Worm (Caenorhabditis elegans) whole organism, L1 larva: ENCODE measurements around the gene D1054.5.
A peak's percentile ranks its signal among the peaks of the same experiment; 100 is the strongest.

Experiments used
- C04F5.9 ChIP-seq: sonication (generic microtip); optimal IDR thresholded peaks from 2 replicates; lab custom pipeline; 2016; ENCODE audit warnings: missing genetic modification characterization, missing compliant biosample characterization
- C16A3.4 ChIP-seq: fragments of 150-350 bp; optimal IDR thresholded peaks from 2 replicates; lab custom pipeline; 2014; ENCODE audit warnings: missing biosample characterization, missing genetic modification characterization
- C34B4.2 ChIP-seq: sonication (generic microtip); optimal IDR thresholded peaks from 2 replicates; lab custom pipeline; 2017; ENCODE audit warnings: mild to moderate bottlenecking, missing genetic modification characterization, missing compliant biosample characterization
- F16B12.6 ChIP-seq: fragments of 150-350 bp; optimal IDR thresholded peaks from 2 replicates; lab custom pipeline; 2014; ENCODE audit warnings: missing biosample characterization, missing genetic modification characterization
- aly-2 ChIP-seq: fragments of 150-350 bp; optimal IDR thresholded peaks from 2 replicates; lab custom pipeline; 2014; ENCODE audit warnings: missing biosample characterization, missing genetic modification characterization
- blmp-1 ChIP-seq: fragments of 150-350 bp; optimal IDR thresholded peaks from 2 replicates; lab custom pipeline; 2014; ENCODE audit warnings: missing biosample characterization, missing genetic modification characterization
- ceh-63 ChIP-seq: fragments of 200-800 bp; sonication (Bioruptor generic); optimal IDR thresholded peaks from 2 replicates; lab custom pipeline; 2018; ENCODE audit warnings: mild to moderate bottlenecking, missing genetic modification characterization, missing compliant biosample characterization
- ceh-8 ChIP-seq: fragments of 200-800 bp; sonication (Bioruptor generic); optimal IDR thresholded peaks from 2 replicates; lab custom pipeline; 2018; ENCODE audit warnings: mild to moderate bottlenecking, missing genetic modification characterization, moderate library complexity, missing compliant biosample characterization
- ceh-90 ChIP-seq: sonication (generic microtip); optimal IDR thresholded peaks from 2 replicates; lab custom pipeline; 2016; ENCODE audit warnings: missing genetic modification characterization, missing compliant biosample characterization
- dpl-1 ChIP-seq, 3 experiments: fragments of 150-350 bp in 2 of 3; sonication (generic microtip) in 1 of 3; optimal IDR thresholded peaks; 2 replicates each; lab custom pipeline; 2014 to 2017; ENCODE audit warnings: missing biosample characterization in 3 of 3, missing genetic modification characterization in 3 of 3, missing genetic modification reagents in 3 of 3
- dsc-1 ChIP-seq: sonication (generic microtip); optimal IDR thresholded peaks from 2 replicates; lab custom pipeline; 2016; ENCODE audit warnings: mild to moderate bottlenecking, missing genetic modification characterization, missing compliant biosample characterization
- efl-1 ChIP-seq, 4 experiments: fragments of 150-350 bp; optimal IDR thresholded peaks in 3 of 4; peaks in 1 of 4; 1 replicate in 1 of 4; 2 replicates in 3 of 4; lab custom pipeline; 2014; ENCODE audit warnings: missing biosample characterization in 2 of 4, missing genetic modification characterization in 2 of 4, missing genetic modification reagents in 2 of 4
- efl-3 ChIP-seq: fragments of 200-800 bp; sonication (Bioruptor generic); optimal IDR thresholded peaks from 2 replicates; lab custom pipeline; 2018; ENCODE audit warnings: mild to moderate bottlenecking, missing genetic modification characterization, missing compliant biosample characterization
- egl-13 ChIP-seq: sonication (generic microtip); optimal IDR thresholded peaks from 2 replicates; lab custom pipeline; 2016; ENCODE audit warnings: missing genotype, missing genetic modification reagents, missing genetic modification characterization, missing compliant biosample characterization
- elt-2 ChIP-seq: sonication (generic microtip); optimal IDR thresholded peaks from 2 replicates; lab custom pipeline; 2016; ENCODE audit warnings: missing genetic modification characterization, mild to moderate bottlenecking, inconsistent platforms, missing compliant biosample characterization, missing genetic modification reagents
- ets-5 ChIP-seq: fragments of 200-800 bp; sonication (Bioruptor generic); IDR thresholded peaks from 2 replicates; pipeline ENCODE4 v1.3.6; 2022; ENCODE audit warnings: missing genetic modification characterization, missing compliant biosample characterization
- fkh-10 ChIP-seq: sonication (generic microtip); optimal IDR thresholded peaks from 2 replicates; lab custom pipeline; 2017; ENCODE audit warnings: missing biosample characterization, missing genetic modification reagents, missing genetic modification characterization
- hlh-4 ChIP-seq: sonication (generic microtip); optimal IDR thresholded peaks from 2 replicates; lab custom pipeline; 2016; ENCODE audit warnings: mild to moderate bottlenecking, missing genetic modification characterization, missing compliant biosample characterization
- hpl-2 ChIP-seq: fragments of 150-350 bp; optimal IDR thresholded peaks from 2 replicates; lab custom pipeline; 2014; ENCODE audit warnings: missing biosample characterization, missing genetic modification reagents, missing genetic modification characterization
- irx-1 ChIP-seq: sonication (generic microtip); optimal IDR thresholded peaks from 2 replicates; lab custom pipeline; 2016; ENCODE audit warnings: missing genetic modification characterization, missing compliant biosample characterization
- isw-1 ChIP-seq: fragments of 200-800 bp; sonication (Bioruptor generic); IDR thresholded peaks from 2 replicates; pipeline ENCODE4 v1.3.6; 2022; ENCODE audit warnings: missing genetic modification characterization, missing compliant biosample characterization
- jun-1 ChIP-seq: fragments of 150-350 bp; optimal IDR thresholded peaks from 2 replicates; lab custom pipeline; 2014; ENCODE audit warnings: missing biosample characterization, missing genetic modification reagents, missing genetic modification characterization
- lin-14 ChIP-seq: fragments of 200-800 bp; sonication (Bioruptor generic); optimal IDR thresholded peaks from 2 replicates; lab custom pipeline; 2018; ENCODE audit warnings: mild to moderate bottlenecking, missing genetic modification characterization, moderate library complexity, missing compliant biosample characterization
- lin-15B ChIP-seq: fragments of 150-350 bp; sonication (generic microtip); optimal IDR thresholded peaks from 3 replicates; lab custom pipeline; 2014; ENCODE audit warnings: missing biosample characterization, missing genetic modification characterization
- lin-39 ChIP-seq: fragments of 150-350 bp; optimal IDR thresholded peaks from 2 replicates; lab custom pipeline; 2014; ENCODE audit warnings: missing biosample characterization, missing genetic modification reagents, missing genetic modification characterization
- mab-9 ChIP-seq: fragments of 200-800 bp; sonication (Bioruptor generic); IDR thresholded peaks from 2 replicates; pipeline ENCODE4 v1.3.6; 2022; ENCODE audit warnings: missing genetic modification reagents, missing genetic modification characterization, missing compliant biosample characterization
- mef-2 ChIP-seq: fragments of 150-350 bp; optimal IDR thresholded peaks from 2 replicates; lab custom pipeline; 2014; ENCODE audit warnings: missing biosample characterization, missing genetic modification characterization
- nhr-19 ChIP-seq: fragments of 200-800 bp; sonication (Bioruptor generic); conservative IDR thresholded peaks from 2 replicates; pipeline ENCODE4 v1.3.6; 2022; ENCODE audit warnings: missing genetic modification characterization, missing compliant biosample characterization
- nhr-20 ChIP-seq: sonication (generic microtip); optimal IDR thresholded peaks from 2 replicates; lab custom pipeline; 2016; ENCODE audit warnings: mild to moderate bottlenecking, missing genetic modification characterization, missing compliant biosample characterization
- nhr-28 ChIP-seq: fragments of 150-350 bp; optimal IDR thresholded peaks from 2 replicates; lab custom pipeline; 2014; ENCODE audit warnings: missing biosample characterization, missing genetic modification characterization
- nhr-47 ChIP-seq: sonication (generic microtip); optimal IDR thresholded peaks from 2 replicates; lab custom pipeline; 2016; ENCODE audit warnings: mild to moderate bottlenecking, missing genetic modification characterization, moderate library complexity, missing compliant biosample characterization
- nhr-71 ChIP-seq: sonication (generic microtip); optimal IDR thresholded peaks from 2 replicates; lab custom pipeline; 2016; ENCODE audit warnings: mild to moderate bottlenecking, missing genetic modification characterization, moderate library complexity, missing compliant biosample characterization
- nhr-76 ChIP-seq: sonication (generic microtip); optimal IDR thresholded peaks from 2 replicates; lab custom pipeline; 2017; ENCODE audit warnings: missing biosample characterization, missing genetic modification characterization
- nhr-84 ChIP-seq: sonication (generic microtip); optimal IDR thresholded peaks from 2 replicates; lab custom pipeline; 2017; ENCODE audit warnings: missing biosample characterization, missing genetic modification characterization
- nhr-85 ChIP-seq: sonication (generic microtip); peaks from one replicate; lab custom pipeline; 2016; ENCODE audit warnings: missing genetic modification characterization, inconsistent platforms, missing compliant biosample characterization
- pag-3 ChIP-seq: sonication (generic microtip); optimal IDR thresholded peaks from 2 replicates; lab custom pipeline; 2017; ENCODE audit warnings: missing genetic modification characterization, mild to moderate bottlenecking, missing compliant biosample characterization, antibody characterized with exemption, borderline replicate concordance; ENCODE audit not compliant: insufficient read depth
- pax-3 ChIP-seq: fragments of 200-800 bp; sonication (Bioruptor generic); optimal IDR thresholded peaks from 2 replicates; lab custom pipeline; 2018; ENCODE audit warnings: mild to moderate bottlenecking, missing genetic modification characterization, moderate library complexity, missing compliant biosample characterization
- snu-23 ChIP-seq: sonication (generic microtip); optimal IDR thresholded peaks from 2 replicates; lab custom pipeline; 2016; ENCODE audit warnings: missing genetic modification characterization, missing compliant biosample characterization
- tbx-2 ChIP-seq: sonication (generic microtip); optimal IDR thresholded peaks from 2 replicates; lab custom pipeline; 2016; ENCODE audit warnings: missing genetic modification characterization, missing compliant biosample characterization
- unc-130 ChIP-seq: fragments of 150-350 bp; optimal IDR thresholded peaks from 2 replicates; lab custom pipeline; 2017; ENCODE audit warnings: missing biosample characterization, missing genetic modification characterization, inconsistent platforms
- unc-86 ChIP-seq: sonication (generic microtip); optimal IDR thresholded peaks from 2 replicates; lab custom pipeline; 2016; ENCODE audit warnings: missing genetic modification characterization, missing compliant biosample characterization
- xbp-1 ChIP-seq: sonication (generic microtip); optimal IDR thresholded peaks from 2 replicates; lab custom pipeline; 2016; ENCODE audit warnings: missing genetic modification characterization, missing compliant biosample characterization

D1054.5 gene

ce11 chrV:10725424-10725951 is 50.9 kb downstream of the D1054.5 start (continued):
- TF ChIP-seq xbp-1 (tag; lab: Kevin White, UChicago) (no peak), ets-5 (no peak), nhr-85 (tag; lab: Kevin White, UChicago) (peak; percentile 62), nhr-20 (tag; lab: Kevin White, UChicago) (peak; percentile 12), ceh-63 (GFP tag; lab: Kevin White, UChicago) (no peak), C04F5.9 (tag; lab: Kevin White, UChicago) (no peak), isw-1 (GFP tag; lab: Robert Waterston, UW) (no peak), unc-130 (tag; lab: Kevin White, UChicago) (peak; percentile 21), fkh-10 (GFP tag; lab: Kevin White, UChicago) (no peak), F16B12.6 (tag; lab: Kevin White, UChicago) (no peak), nhr-71 (tag; lab: Kevin White, UChicago) (peak; percentile 30), egl-13 (no peak), nhr-47 (tag; lab: Kevin White, UChicago) (no peak), hpl-2 (GFP tag; lab: Kevin White, UChicago) (no peak), dpl-1 (GFP tag; optimal IDR thresholded peaks at IDR 0.05; lab: Kevin White, UChicago) (no peak), snu-23 (GFP tag; lab: Kevin White, UChicago) (no peak), elt-2 (no peak), lin-15B (tag; lab: Kevin White, UChicago) (no peak), C34B4.2 (tag; lab: Kevin White, UChicago) (no peak), nhr-76 (tag; lab: Kevin White, UChicago) (no peak), aly-2 (no peak), mab-9 (GFP tag; lab: Robert Waterston, UW) (no peak), efl-3 (GFP tag; lab: Kevin White, UChicago) (no peak), irx-1 (tag; lab: Kevin White, UChicago) (no peak), blmp-1 (tag; lab: Kevin White, UChicago) (peak; percentile 53), dsc-1 (tag; lab: Kevin White, UChicago) (no peak), ceh-90 (tag; lab: Kevin White, UChicago) (no peak), C16A3.4 (tag; lab: Kevin White, UChicago) (no peak), pax-3 (tag; lab: Kevin White, UChicago) (no peak), lin-39 (no peak), pag-3 (no peak), nhr-28 (tag; lab: Kevin White, UChicago) (no peak), ceh-8 (GFP tag; lab: Kevin White, UChicago) (no peak)

ce11 chrV:10724472-10724871 is 51.9 kb downstream of the D1054.5 start:
- TF ChIP-seq jun-1 = no peak
- no peak for TF ChIP-seq ceh-90 (tag; lab: Kevin White, UChicago)
- TF ChIP-seq irx-1 (tag; lab: Kevin White, UChicago) = no peak
- no peak for TF ChIP-seq F16B12.6 (tag; lab: Kevin White, UChicago)
- peak; percentile 17 for TF ChIP-seq unc-86 (tag; lab: Kevin White, UChicago)
- TF ChIP-seq pag-3 = no peak
- TF ChIP-seq nhr-19 = no peak
- TF ChIP-seq mef-2 (tag; lab: Kevin White, UChicago) = no peak
- TF ChIP-seq lin-39 = no peak
- no peak for TF ChIP-seq nhr-85 (tag; lab: Kevin White, UChicago)
- TF ChIP-seq lin-14 = peak; percentile 25
- no peak for TF ChIP-seq nhr-84
- TF ChIP-seq nhr-71 (tag; lab: Kevin White, UChicago) = peak; percentile 12
- TF ChIP-seq tbx-2 = peak; percentile 44
- TF ChIP-seq, all 84 proteins: peak for 4

ce11 chrV:10723583-10723982 is 52.8 kb downstream of the D1054.5 start:
- TF ChIP-seq lin-39 = no peak
- peak; percentile 36 for TF ChIP-seq hlh-4 (tag; lab: Kevin White, UChicago)
- no peak for TF ChIP-seq efl-1 (optimal IDR thresholded peaks at IDR 0.05; lab: Kevin White, UChicago)
- peak in 1 of 2 experiments; percentile 49 for TF ChIP-seq efl-1 (GFP tag; optimal IDR thresholded peaks at IDR 0.05 in 1 of 2; lab: Kevin White, UChicago)
- TF ChIP-seq nhr-71 (tag; lab: Kevin White, UChicago) = peak; percentile 22
